Worm (Caenorhabditis elegans) whole organism, L3 larva: ENCODE results near the gene twk-13.

ENCODE experiments used
- ZK546.5 ChIP-seq: sonication (generic microtip); optimal IDR thresholded peaks from 2 replicates; lab custom pipeline; 2017; ENCODE audit warnings: missing biosample characterization, missing genetic modification characterization
- ceh-16 ChIP-seq: sonication (generic microtip); optimal IDR thresholded peaks from 2 replicates; lab custom pipeline; 2017; ENCODE audit warnings: missing biosample characterization, missing genetic modification characterization
- fkh-2 ChIP-seq: fragments of 150-350 bp; optimal IDR thresholded peaks from 2 replicates; lab custom pipeline; 2014; ENCODE audit warnings: missing biosample characterization, missing genetic modification reagents, missing genetic modification characterization
- jun-1 ChIP-seq: fragments of 150-350 bp; optimal IDR thresholded peaks from 2 replicates; lab custom pipeline; 2014; ENCODE audit warnings: missing biosample characterization, missing genetic modification reagents, missing genetic modification characterization
- mdl-1 ChIP-seq: fragments of 150-350 bp; optimal IDR thresholded peaks from 2 replicates; lab custom pipeline; 2014; ENCODE audit warnings: missing biosample characterization, missing genetic modification characterization
- nhr-237 ChIP-seq: fragments of 150-350 bp; optimal IDR thresholded peaks from 2 replicates; lab custom pipeline; 2014; ENCODE audit warnings: missing biosample characterization, missing genetic modification characterization
- nhr-76 ChIP-seq: fragments of 150-350 bp; sonication (generic microtip); optimal IDR thresholded peaks from 5 replicates; lab custom pipeline; 2014; ENCODE audit warnings: missing biosample characterization, missing genetic modification characterization
- pha-4 ChIP-seq: fragments of 150-350 bp; optimal IDR thresholded peaks from 2 replicates; lab custom pipeline; 2014; ENCODE audit warnings: missing biosample characterization, missing genetic modification reagents, missing genetic modification characterization

ce11 chrV:12349365-12349764 is 11.6 kb upstream of the twk-13 start:
- TF ChIP-seq jun-1 (tag; lab: Kevin White, UChicago) (no peak), pha-4 (tag; lab: Kevin White, UChicago) (no peak), ZK546.5 (tag; lab: Kevin White, UChicago) (no peak), mdl-1 (tag; lab: Kevin White, UChicago) (no peak), fkh-2 (tag; lab: Kevin White, UChicago) (no peak), nhr-237 (no peak), nhr-76 (tag; lab: Kevin White, UChicago) (no peak), ceh-16 (tag; lab: Kevin White, UChicago) (no peak)
